Worm (Caenorhabditis elegans) whole organism, mixed stage, embryonic: ENCODE results near the gene ser-1.

ENCODE experiments used
- blmp-1 ChIP-seq: fragments of 150-350 bp; optimal IDR thresholded peaks from 2 replicates; lab custom pipeline; 2014; ENCODE audit warnings: missing biosample characterization, missing genetic modification characterization
- ces-1 ChIP-seq: fragments of 150-350 bp; optimal IDR thresholded peaks from 2 replicates; lab custom pipeline; 2014; ENCODE audit warnings: missing biosample characterization, missing genetic modification reagents, missing genetic modification characterization
- elt-3 ChIP-seq: fragments of 150-350 bp; optimal IDR thresholded peaks from 2 replicates; lab custom pipeline; 2014; ENCODE audit warnings: missing biosample characterization, missing genetic modification characterization
- hlh-1 ChIP-seq: fragments of 150-350 bp; optimal IDR thresholded peaks from 2 replicates; lab custom pipeline; 2014; ENCODE audit warnings: missing biosample characterization, missing genetic modification reagents, missing genetic modification characterization
- mab-5 ChIP-seq: fragments of 150-350 bp; optimal IDR thresholded peaks from 2 replicates; lab custom pipeline; 2014; ENCODE audit warnings: missing biosample characterization, missing genetic modification characterization
- mep-1 ChIP-seq: fragments of 150-350 bp; optimal IDR thresholded peaks from 2 replicates; lab custom pipeline; 2017; ENCODE audit warnings: missing biosample characterization, missing genetic modification reagents, missing genetic modification characterization, inconsistent platforms
- nhr-12 ChIP-seq: fragments of 150-350 bp; optimal IDR thresholded peaks from 2 replicates; lab custom pipeline; 2014; ENCODE audit warnings: missing biosample characterization, missing genetic modification characterization
- nhr-237 ChIP-seq: fragments of 150-350 bp; optimal IDR thresholded peaks from 2 replicates; lab custom pipeline; 2014; ENCODE audit warnings: missing biosample characterization, missing genetic modification characterization
- nhr-28 ChIP-seq: fragments of 150-350 bp; optimal IDR thresholded peaks from 2 replicates; lab custom pipeline; 2014; ENCODE audit warnings: missing biosample characterization, missing genetic modification characterization
- pha-4 ChIP-seq: fragments of 150-350 bp; optimal IDR thresholded peaks from 2 replicates; lab custom pipeline; 2018; ENCODE audit warnings: missing biosample characterization, missing genetic modification reagents, missing genetic modification characterization
- snpc-4 ChIP-seq: fragments of 150-350 bp; optimal IDR thresholded peaks from 2 replicates; lab custom pipeline; 2014; ENCODE audit warnings: missing biosample characterization, missing genetic modification characterization
- unc-62 ChIP-seq: fragments of 150-350 bp; optimal IDR thresholded peaks from 2 replicates; lab custom pipeline; 2014; ENCODE audit warnings: missing biosample characterization, missing genetic modification reagents, missing genetic modification characterization
- ztf-11 ChIP-seq: fragments of 150-350 bp; optimal IDR thresholded peaks from 2 replicates; lab custom pipeline; 2014; ENCODE audit warnings: missing biosample characterization, missing genetic modification characterization

- no peak for TF ChIP-seq unc-62 (GFP tag; lab: Kevin White, UChicago)
- TF ChIP-seq nhr-28 (tag; lab: Kevin White, UChicago): no peak
- no peak for TF ChIP-seq mep-1
- TF ChIP-seq ces-1 (GFP tag; lab: Kevin White, UChicago): peak; percentile 90
- no peak for TF ChIP-seq elt-3 (tag; lab: Kevin White, UChicago)
- no peak for TF ChIP-seq hlh-1 (tag; lab: Kevin White, UChicago)
- TF ChIP-seq nhr-237: no peak
- TF ChIP-seq mab-5 (tag; lab: Kevin White, UChicago): no peak
- no peak for TF ChIP-seq nhr-12 (tag; lab: Kevin White, UChicago)
- TF ChIP-seq pha-4 (tag; lab: Kevin White, UChicago): peak; percentile 2
- TF ChIP-seq ztf-11 (tag; lab: Kevin White, UChicago): no peak
- no peak for TF ChIP-seq snpc-4 (tag; lab: Kevin White, UChicago)
- no peak for TF ChIP-seq blmp-1 (tag; lab: Kevin White, UChicago)
Measured at ce11 chrX:16553845-16554426, 25.6 kb upstream of the ser-1 start, which contains the start of gene K08B5.2.
